Worm (Caenorhabditis elegans) whole organism, mixed stage, embryonic: Measurements from ENCODE around the gene F53B1.8.

Source experiments
- M03D4.4 ChIP-seq: sonication (generic microtip); optimal IDR thresholded peaks from 2 replicates; lab custom pipeline; 2017; ENCODE audit warnings: mild to moderate bottlenecking, missing genetic modification characterization, missing compliant biosample characterization
- bed-3 ChIP-seq: fragments of 200-800 bp; sonication (Bioruptor generic); optimal IDR thresholded peaks from 3 replicates; lab custom pipeline; 2018; ENCODE audit warnings: mild to moderate bottlenecking, missing genetic modification characterization, moderate library complexity, missing compliant biosample characterization
- blmp-1 ChIP-seq: fragments of 150-350 bp; optimal IDR thresholded peaks from 2 replicates; lab custom pipeline; 2014; ENCODE audit warnings: missing biosample characterization, missing genetic modification characterization
- ceh-39 ChIP-seq: fragments of 150-350 bp; optimal IDR thresholded peaks from 2 replicates; lab custom pipeline; 2014; ENCODE audit warnings: missing biosample characterization, missing genetic modification characterization
- ceh-43 ChIP-seq: fragments of 200-800 bp; sonication (Bioruptor generic); optimal IDR thresholded peaks from 2 replicates; lab custom pipeline; 2018; ENCODE audit warnings: mild to moderate bottlenecking, missing genetic modification characterization, moderate library complexity, missing compliant biosample characterization
- ceh-83 ChIP-seq: fragments of 200-800 bp; sonication (Bioruptor generic); optimal IDR thresholded peaks from 2 replicates; lab custom pipeline; 2018; ENCODE audit warnings: mild to moderate bottlenecking, missing genetic modification characterization, missing compliant biosample characterization
- ces-1 ChIP-seq: fragments of 150-350 bp; optimal IDR thresholded peaks from 2 replicates; lab custom pipeline; 2014; ENCODE audit warnings: missing biosample characterization, missing genetic modification reagents, missing genetic modification characterization
- cnd-1 ChIP-seq: fragments of 200-800 bp; sonication (Bioruptor generic); optimal IDR thresholded peaks from 2 replicates; lab custom pipeline; 2018; ENCODE audit warnings: mild to moderate bottlenecking, missing genetic modification characterization, missing compliant biosample characterization
- drap-1 ChIP-seq: fragments of 200-800 bp; sonication (Bioruptor generic); optimal IDR thresholded peaks from 3 replicates; lab custom pipeline; 2018; ENCODE audit warnings: mild to moderate bottlenecking, missing genetic modification characterization, missing compliant biosample characterization
- elt-3 ChIP-seq: fragments of 150-350 bp; optimal IDR thresholded peaks from 2 replicates; lab custom pipeline; 2014; ENCODE audit warnings: missing biosample characterization, missing genetic modification characterization
- flh-1 ChIP-seq: fragments of 200-800 bp; sonication (Bioruptor generic); optimal IDR thresholded peaks from 2 replicates; lab custom pipeline; 2018; ENCODE audit warnings: mild to moderate bottlenecking, missing genetic modification characterization, moderate library complexity, missing compliant biosample characterization
- ham-2 ChIP-seq: fragments of 200-800 bp; sonication (Bioruptor generic); optimal IDR thresholded peaks from 2 replicates; lab custom pipeline; 2018; ENCODE audit warnings: mild to moderate bottlenecking, missing genetic modification characterization, missing compliant biosample characterization
- lin-13 ChIP-seq: fragments of 150-350 bp; optimal IDR thresholded peaks from 2 replicates; lab custom pipeline; 2014; ENCODE audit warnings: missing biosample characterization, missing genetic modification characterization
- lin-32 ChIP-seq: fragments of 200-800 bp; sonication (Bioruptor generic); optimal IDR thresholded peaks from 2 replicates; lab custom pipeline; 2018; ENCODE audit warnings: mild to moderate bottlenecking, missing genetic modification characterization, missing compliant biosample characterization
- lsy-2 ChIP-seq: fragments of 150-350 bp; optimal IDR thresholded peaks from 2 replicates; lab custom pipeline; 2014; ENCODE audit warnings: missing biosample characterization, missing genetic modification characterization
- mab-5 ChIP-seq: fragments of 150-350 bp; optimal IDR thresholded peaks from 2 replicates; lab custom pipeline; 2014; ENCODE audit warnings: missing biosample characterization, missing genetic modification characterization
- mep-1 ChIP-seq: fragments of 150-350 bp; optimal IDR thresholded peaks from 2 replicates; lab custom pipeline; 2017; ENCODE audit warnings: missing biosample characterization, missing genetic modification reagents, missing genetic modification characterization, inconsistent platforms
- nhr-12 ChIP-seq: fragments of 150-350 bp; optimal IDR thresholded peaks from 2 replicates; lab custom pipeline; 2014; ENCODE audit warnings: missing biosample characterization, missing genetic modification characterization
- nhr-2 ChIP-seq: fragments of 150-350 bp; optimal IDR thresholded peaks from 2 replicates; lab custom pipeline; 2014; ENCODE audit warnings: missing biosample characterization, missing genetic modification characterization
- nhr-237 ChIP-seq: fragments of 150-350 bp; optimal IDR thresholded peaks from 2 replicates; lab custom pipeline; 2014; ENCODE audit warnings: missing biosample characterization, missing genetic modification characterization
- nhr-28 ChIP-seq: fragments of 150-350 bp; optimal IDR thresholded peaks from 2 replicates; lab custom pipeline; 2014; ENCODE audit warnings: missing biosample characterization, missing genetic modification characterization
- nhr-76 ChIP-seq: sonication (generic microtip); optimal IDR thresholded peaks from 2 replicates; lab custom pipeline; 2017; ENCODE audit warnings: missing biosample characterization, missing genetic modification characterization
- pha-4 ChIP-seq: fragments of 150-350 bp; optimal IDR thresholded peaks from 2 replicates; lab custom pipeline; 2018; ENCODE audit warnings: missing biosample characterization, missing genetic modification reagents, missing genetic modification characterization
- sem-2 ChIP-seq: fragments of 200-800 bp; sonication (Bioruptor generic); optimal IDR thresholded peaks from 2 replicates; lab custom pipeline; 2018; ENCODE audit warnings: mild to moderate bottlenecking, missing genetic modification characterization, missing compliant biosample characterization
- snpc-4 ChIP-seq: fragments of 150-350 bp; optimal IDR thresholded peaks from 2 replicates; lab custom pipeline; 2014; ENCODE audit warnings: missing biosample characterization, missing genetic modification characterization
- sptf-1 ChIP-seq: sonication (generic microtip); optimal IDR thresholded peaks from 2 replicates; lab custom pipeline; 2017; ENCODE audit warnings: mild to moderate bottlenecking, missing genetic modification characterization, moderate library complexity, missing compliant biosample characterization
- tbx-8 ChIP-seq: fragments of 200-800 bp; sonication (Bioruptor generic); optimal IDR thresholded peaks from 2 replicates; lab custom pipeline; 2018; ENCODE audit warnings: mild to moderate bottlenecking, missing genetic modification characterization, moderate library complexity, missing compliant biosample characterization
- unc-120 ChIP-seq: sonication (generic microtip); optimal IDR thresholded peaks from 2 replicates; lab custom pipeline; 2017; ENCODE audit warnings: missing genetic modification characterization, missing compliant biosample characterization; ENCODE audit not compliant: poor library complexity, severe bottlenecking
- unc-39 ChIP-seq: fragments of 150-350 bp; optimal IDR thresholded peaks from 2 replicates; lab custom pipeline; 2014; ENCODE audit warnings: missing biosample characterization, missing genetic modification characterization
- unc-62 ChIP-seq: fragments of 150-350 bp; optimal IDR thresholded peaks from 2 replicates; lab custom pipeline; 2014; ENCODE audit warnings: missing biosample characterization, missing genetic modification reagents, missing genetic modification characterization
- ztf-11 ChIP-seq: fragments of 150-350 bp; optimal IDR thresholded peaks from 2 replicates; lab custom pipeline; 2014; ENCODE audit warnings: missing biosample characterization, missing genetic modification characterization

F53B1.8 gene

DNA sequence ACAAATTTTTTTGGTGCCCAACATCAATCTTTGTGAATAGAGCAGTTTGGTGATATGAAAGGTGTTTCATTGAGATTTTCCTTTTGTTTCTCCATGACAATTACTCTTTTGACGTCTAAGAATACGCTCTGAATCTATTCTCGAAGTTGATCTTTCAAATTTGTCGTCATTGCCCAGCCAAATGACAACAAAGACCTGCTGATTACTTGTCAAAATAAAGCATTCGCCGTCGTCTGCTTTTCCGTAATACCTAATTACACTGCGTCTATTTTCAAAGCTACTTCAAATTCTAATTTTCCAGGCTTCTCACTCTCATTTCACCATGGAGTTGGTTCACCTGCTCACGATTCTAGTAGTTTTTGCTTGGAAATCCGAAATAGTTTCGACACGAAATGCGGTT, 24.7 kb downstream of the F53B1.8 start, which contains the start of gene F53B1.3:
Gene F53B1.3 (plus strand): TSS at position 301 of the 400 bp plus-strand sequence.
- no peak for TF ChIP-seq ceh-39
- no peak for TF ChIP-seq ceh-43 (GFP tag; lab: Kevin White, UChicago)
- TF ChIP-seq nhr-28 (tag; lab: Kevin White, UChicago), result no peak
- no peak for TF ChIP-seq ces-1
- TF ChIP-seq ceh-83 (GFP tag; lab: Kevin White, UChicago), result no peak
- TF ChIP-seq mab-5 (tag; lab: Kevin White, UChicago), result no peak
- no peak for TF ChIP-seq ham-2 (GFP tag; lab: Kevin White, UChicago)
- TF ChIP-seq ztf-11 (tag; lab: Kevin White, UChicago), result no peak
- no peak for TF ChIP-seq unc-39
- no peak for TF ChIP-seq lin-32 (GFP tag; lab: Kevin White, UChicago)
- TF ChIP-seq flh-1 (GFP tag; lab: Kevin White, UChicago), result no peak
- TF ChIP-seq bed-3 (GFP tag; lab: Kevin White, UChicago), result no peak
- no peak for TF ChIP-seq sptf-1 (tag; lab: Kevin White, UChicago)
- TF ChIP-seq mep-1 (tag; lab: Kevin White, UChicago), result no peak

DNA sequence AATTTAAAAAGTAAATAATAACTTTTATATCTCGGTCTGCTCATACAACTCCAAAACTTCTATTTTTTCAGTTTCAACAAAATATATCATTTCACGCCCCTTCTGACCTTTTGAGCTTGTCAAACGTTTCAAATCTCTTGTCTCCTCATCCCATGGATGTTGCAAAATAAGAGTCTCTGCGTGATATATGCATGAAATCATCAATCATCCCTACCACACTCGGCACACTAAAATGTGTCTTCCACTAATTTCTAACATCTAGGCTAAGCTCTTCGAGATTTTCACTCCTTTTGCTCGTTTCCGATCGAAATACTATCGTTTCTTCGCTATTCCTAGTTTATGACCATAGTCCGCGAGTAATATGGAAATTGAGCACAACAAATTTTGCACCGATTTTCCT, 31.0 kb downstream of the F53B1.8 start:
- TF ChIP-seq unc-120 (tag; lab: Kevin White, UChicago), result no peak
- TF ChIP-seq mep-1 (tag; lab: Kevin White, UChicago), result no peak
- TF ChIP-seq M03D4.4 (tag; lab: Kevin White, UChicago), result no peak
- no peak for TF ChIP-seq ces-1

DNA sequence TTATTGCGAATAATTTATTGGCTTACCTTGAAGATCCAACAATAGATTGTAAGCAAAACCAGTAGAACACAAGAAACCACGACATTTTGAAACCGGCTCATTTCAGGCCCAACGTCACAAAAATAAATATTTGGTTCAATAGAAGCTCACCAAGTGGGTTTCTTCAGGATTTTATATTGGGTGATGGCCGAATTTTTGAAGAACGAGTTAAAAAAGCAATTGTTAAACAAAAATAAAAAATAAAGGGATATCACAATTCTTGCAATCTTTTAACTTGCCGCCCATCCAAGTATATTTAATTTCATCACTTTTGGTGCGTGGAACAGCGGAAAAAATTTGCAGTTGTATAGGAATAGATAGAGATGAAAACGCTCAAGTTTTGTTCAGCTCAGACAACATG, 33.2 kb downstream of the F53B1.8 start, which contains the start of gene T21D9.2:
Gene T21D9.2 (minus strand): TSS at position 101 of the 400 bp plus-strand sequence.
- no peak for TF ChIP-seq tbx-8 (GFP tag; lab: Kevin White, UChicago)
- TF ChIP-seq, all 35 proteins: peak for 0

DNA sequence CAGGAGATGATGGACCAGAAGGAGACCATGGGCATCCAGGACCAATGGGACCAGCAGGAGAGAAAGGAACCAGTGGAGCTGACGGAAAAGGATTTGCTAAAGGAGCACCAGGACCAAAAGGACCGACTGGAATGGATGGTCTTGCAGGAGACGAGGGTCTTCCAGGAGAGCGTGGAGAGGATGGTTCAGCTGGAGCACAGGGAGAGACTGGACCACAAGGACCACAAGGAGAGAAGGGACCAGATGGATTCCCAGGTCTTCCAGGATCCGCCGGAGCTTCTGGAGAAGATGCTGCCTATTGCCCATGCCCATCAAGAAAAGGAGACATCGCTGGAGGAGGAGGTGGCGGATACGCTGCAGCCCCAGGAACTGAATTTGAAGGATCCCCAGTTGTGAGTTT, 35.9 kb downstream of the F53B1.8 start:
- TF ChIP-seq snpc-4, result no peak
- no peak for TF ChIP-seq M03D4.4 (tag; lab: Kevin White, UChicago)
- no peak for TF ChIP-seq unc-39
- TF ChIP-seq ham-2 (GFP tag; lab: Kevin White, UChicago), result no peak
- no peak for TF ChIP-seq unc-120 (tag; lab: Kevin White, UChicago)
- no peak for TF ChIP-seq ztf-11 (tag; lab: Kevin White, UChicago)
- no peak for TF ChIP-seq cnd-1
- TF ChIP-seq flh-1 (GFP tag; lab: Kevin White, UChicago), result no peak
- TF ChIP-seq blmp-1 (tag; lab: Kevin White, UChicago), result no peak
- no peak for TF ChIP-seq unc-62 (GFP tag; lab: Kevin White, UChicago)
- no peak for TF ChIP-seq sem-2
- TF ChIP-seq sptf-1 (tag; lab: Kevin White, UChicago), result no peak
- no peak for TF ChIP-seq ces-1
- TF ChIP-seq drap-1 (GFP tag; lab: Kevin White, UChicago), result no peak
- no peak for TF ChIP-seq ceh-43 (GFP tag; lab: Kevin White, UChicago)
- no peak for TF ChIP-seq lin-13 (tag; lab: Kevin White, UChicago)
- TF ChIP-seq lsy-2 (tag; lab: Kevin White, UChicago), result no peak

DNA sequence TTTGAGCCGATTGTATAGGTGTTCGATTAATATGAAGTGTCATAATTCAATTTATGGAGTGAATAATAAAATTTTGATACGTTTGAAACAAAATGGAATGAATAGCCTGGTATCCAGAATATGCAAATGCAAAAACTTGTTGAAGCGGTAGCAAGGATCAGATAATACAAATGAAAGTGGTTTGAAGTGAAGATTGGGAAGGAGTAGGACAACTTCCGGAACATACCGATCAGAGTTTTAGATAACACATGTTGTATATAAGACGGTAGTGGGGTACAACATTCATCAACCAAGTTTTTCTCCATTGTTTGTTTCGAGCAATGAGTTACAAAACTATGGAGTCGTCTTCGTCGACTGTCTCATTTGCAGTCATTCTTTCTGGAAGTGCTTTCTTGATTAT, 36.9 kb downstream of the F53B1.8 start, which contains the start of gene col-164:
Gene col-164 (plus strand): TSS at position 301 of the 400 bp plus-strand sequence.
- no peak for TF ChIP-seq ceh-83 (GFP tag; lab: Kevin White, UChicago)
- no peak for TF ChIP-seq nhr-76
- TF ChIP-seq nhr-237 (tag; lab: Kevin White, UChicago), result no peak
- no peak for TF ChIP-seq ham-2 (GFP tag; lab: Kevin White, UChicago)
- TF ChIP-seq flh-1 (GFP tag; lab: Kevin White, UChicago), result no peak
- TF ChIP-seq lin-13 (tag; lab: Kevin White, UChicago), result no peak
- TF ChIP-seq sptf-1 (tag; lab: Kevin White, UChicago), result no peak
- TF ChIP-seq pha-4 (tag; lab: Kevin White, UChicago), result no peak
- TF ChIP-seq sem-2, result no peak
- TF ChIP-seq unc-62 (GFP tag; lab: Kevin White, UChicago), result no peak
- TF ChIP-seq, all 35 proteins: peak for 0

DNA sequence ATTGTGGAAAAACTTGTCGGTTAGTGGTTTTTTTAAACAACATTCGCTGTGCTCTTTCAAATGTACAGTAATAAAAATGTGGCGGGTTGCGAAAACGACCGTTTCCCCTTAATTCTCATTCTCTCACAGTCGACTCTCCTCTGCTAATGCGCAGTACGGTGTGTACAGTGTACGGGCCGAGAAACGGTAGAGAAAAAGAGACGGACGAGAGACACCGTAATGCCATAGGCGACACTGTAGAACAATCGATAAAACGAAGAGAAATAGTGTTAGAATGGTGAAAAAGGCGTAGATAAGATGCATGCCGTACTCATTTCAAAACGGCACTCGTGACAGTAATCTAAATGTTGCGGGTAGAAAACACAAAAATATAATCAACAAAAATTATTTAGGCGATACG, 39.5 kb downstream of the F53B1.8 start:
- TF ChIP-seq sptf-1 (tag; lab: Kevin White, UChicago), result no peak
- no peak for TF ChIP-seq nhr-28 (tag; lab: Kevin White, UChicago)
- TF ChIP-seq nhr-2 (tag; lab: Kevin White, UChicago), result peak; percentile 1
- TF ChIP-seq elt-3 (tag; lab: Kevin White, UChicago), result no peak
- peak; percentile 25 for TF ChIP-seq pha-4 (tag; lab: Kevin White, UChicago)
- no peak for TF ChIP-seq ces-1
- TF ChIP-seq nhr-12 (tag; lab: Kevin White, UChicago), result no peak
- TF ChIP-seq sem-2, result no peak
- no peak for TF ChIP-seq unc-120 (tag; lab: Kevin White, UChicago)
- TF ChIP-seq mab-5 (tag; lab: Kevin White, UChicago), result no peak
- peak; percentile 56 for TF ChIP-seq ceh-39
- TF ChIP-seq blmp-1 (tag; lab: Kevin White, UChicago), result no peak
- no peak for TF ChIP-seq cnd-1
- peak; percentile 92 for TF ChIP-seq lsy-2 (tag; lab: Kevin White, UChicago)
- TF ChIP-seq, all 35 proteins: peak for 4
